Fruit fly (Drosophila melanogaster) whole organism, adult: Measurements from ENCODE around the gene CG46505.
"Not testable (repeated sequence)": the region's sequence is repeated elsewhere in the genome, so short reads cannot be mapped to it uniquely, and the experiment has no call there.

Experiments used
- CG5204 ChIP-seq: fragments of 200-800 bp; sonication (Bioruptor generic); optimal IDR thresholded peaks from 2 replicates; lab custom pipeline; 2016; ENCODE audit warnings: missing biosample characterization, missing genetic modification characterization
- Clk ChIP-seq: fragments of 200-800 bp; sonication (Bioruptor generic); optimal IDR thresholded peaks from 2 replicates; lab custom pipeline; 2017; ENCODE audit warnings: missing biosample characterization, missing genetic modification characterization
- Mnt ChIP-seq: fragments of 200-800 bp; sonication (Bioruptor generic); optimal IDR thresholded peaks from 2 replicates; lab custom pipeline; 2016; ENCODE audit warnings: missing biosample characterization, mild to moderate bottlenecking, missing genetic modification characterization
- cnc ChIP-seq, 2 experiments: fragments of >200 bp; optimal IDR thresholded peaks; 2 replicates each; lab custom pipeline; 2017
- pad ChIP-seq: fragments of 200-800 bp; sonication (Bioruptor generic); optimal IDR thresholded peaks from 3 replicates; lab custom pipeline; 2017; ENCODE audit warnings: missing biosample characterization, missing genetic modification characterization, mild to moderate bottlenecking, moderate library complexity, missing genetic modification reagents
- toe ChIP-seq: fragments of 200-800 bp; sonication (Bioruptor generic); optimal IDR thresholded peaks from 2 replicates; lab custom pipeline; 2016; ENCODE audit warnings: missing biosample characterization, missing genetic modification characterization

CG46505 gene

DNA sequence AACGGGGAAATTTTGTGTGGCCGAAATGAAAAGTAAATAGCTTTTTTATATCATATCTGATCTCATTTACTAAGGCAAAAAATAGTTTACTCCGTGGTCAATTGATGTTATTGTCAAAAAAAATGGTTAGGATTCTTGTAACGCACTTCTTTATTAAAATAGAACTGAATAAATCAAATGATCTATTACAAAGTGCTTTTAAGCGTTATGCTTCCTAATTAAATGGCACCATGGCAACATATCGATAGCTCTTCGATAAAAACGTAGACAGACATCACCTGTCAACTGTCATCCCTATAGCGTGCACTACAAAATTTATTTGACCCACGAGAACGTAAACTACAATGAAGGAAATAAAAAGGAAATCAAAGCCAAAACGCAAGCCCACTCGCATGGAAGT, 39.3 kb downstream of the CG46505 start, which contains the start of gene CG46513:
TSS of gene CG46513 (plus strand) at position 301 of the 400 bp plus-strand sequence.
- not testable (repeated sequence) for TF ChIP-seq pad, Mnt, toe (GFP tag; lab: Kevin White, UChicago)

DNA sequence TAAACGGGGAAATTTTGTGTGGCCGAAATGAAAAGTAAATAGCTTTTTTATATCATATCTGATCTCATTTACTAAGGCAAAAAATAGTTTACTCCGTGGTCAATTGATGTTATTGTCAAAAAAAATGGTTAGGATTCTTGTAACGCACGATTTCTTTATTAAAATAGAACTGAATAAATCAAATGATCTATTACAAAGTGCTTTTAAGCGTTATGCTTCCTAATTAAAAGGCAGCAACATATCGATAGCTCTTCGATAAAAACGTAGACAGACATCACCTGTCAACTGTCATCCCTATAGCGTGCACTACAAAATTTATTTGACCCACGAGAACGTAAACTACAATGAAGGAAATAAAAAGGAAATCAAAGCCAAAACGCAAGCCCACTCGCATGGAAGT, 44.2 kb downstream of the CG46505 start, which contains the start of gene CG46514:
TSS of gene CG46514 (plus strand) at position 301 of the 400 bp plus-strand sequence.
- TF ChIP-seq Clk, CG5204, pad (GFP tag; lab: Kevin White, UChicago): not testable (repeated sequence)

DNA sequence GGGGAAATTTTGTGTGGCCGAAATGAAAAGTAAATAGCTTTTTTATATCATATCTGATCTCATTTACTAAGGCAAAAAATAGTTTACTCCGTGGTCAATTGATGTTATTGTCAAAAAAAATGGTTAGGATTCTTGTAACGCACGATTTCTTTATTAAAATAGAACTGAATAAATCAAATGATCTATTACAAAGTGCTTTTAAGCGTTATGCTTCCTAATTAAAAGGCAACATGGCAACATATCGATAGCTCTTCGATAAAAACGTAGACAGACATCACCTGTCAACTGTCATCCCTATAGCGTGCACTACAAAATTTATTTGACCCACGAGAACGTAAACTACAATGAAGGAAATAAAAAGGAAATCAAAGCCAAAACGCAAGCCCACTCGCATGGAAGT, 49.2 kb downstream of the CG46505 start, which contains the start of gene CG46515:
TSS of gene CG46515 (plus strand) at position 301 of the 400 bp plus-strand sequence.
- not testable (repeated sequence) for TF ChIP-seq cnc (optimal IDR thresholded peaks at IDR 0.05; lab: Kevin White, UChicago); toe (GFP tag; lab: Kevin White, UChicago); pad (GFP tag; lab: Kevin White, UChicago)
